Worm (Caenorhabditis elegans) whole organism, early embryonic: ENCODE results near the gene sri-40.
"Not testable (repeated sequence)": the region's sequence is repeated elsewhere in the genome, so short reads cannot be mapped to it uniquely, and the experiment has no call there.

Experiments
- B0310.2 ChIP-seq: sonication (generic microtip); optimal IDR thresholded peaks from 2 replicates; lab custom pipeline; 2016; ENCODE audit warnings: mild to moderate bottlenecking, missing genetic modification characterization, missing compliant biosample characterization
- F13C5.2 ChIP-seq: sonication (generic microtip); optimal IDR thresholded peaks from 2 replicates; lab custom pipeline; 2017; ENCODE audit warnings: mild to moderate bottlenecking, missing genetic modification characterization, inconsistent platforms, missing compliant biosample characterization
- aly-1 ChIP-seq: sonication (generic microtip); optimal IDR thresholded peaks from 2 replicates; lab custom pipeline; 2016; ENCODE audit warnings: missing genetic modification characterization, missing compliant biosample characterization
- ama-1 ChIP-seq: fragments of 150-350 bp; optimal IDR thresholded peaks from 2 replicates; lab custom pipeline; 2014
- ceh-13 ChIP-seq: fragments of 200-800 bp; sonication (Bioruptor generic); optimal IDR thresholded peaks from 2 replicates; lab custom pipeline; 2018; ENCODE audit warnings: mild to moderate bottlenecking, missing genetic modification characterization, missing compliant biosample characterization
- ceh-36 ChIP-seq: sonication (generic microtip); optimal IDR thresholded peaks from 2 replicates; lab custom pipeline; 2016; ENCODE audit warnings: missing genetic modification characterization, inconsistent platforms, missing compliant biosample characterization
- ets-7 ChIP-seq: sonication (generic microtip); optimal IDR thresholded peaks from 2 replicates; lab custom pipeline; 2016; ENCODE audit warnings: missing genotype, missing genetic modification characterization, missing compliant biosample characterization
- flt-1 ChIP-seq: fragments of 200-800 bp; sonication (Bioruptor generic); IDR thresholded peaks from 2 replicates; pipeline ENCODE4 v1.3.6; 2022; ENCODE audit warnings: missing genetic modification characterization, missing compliant biosample characterization
- hmbx-1 ChIP-seq: sonication (generic microtip); optimal IDR thresholded peaks from 2 replicates; lab custom pipeline; 2016; ENCODE audit warnings: mild to moderate bottlenecking, missing genetic modification characterization, missing compliant biosample characterization
- hmg-4 ChIP-seq: fragments of 200-800 bp; sonication (Bioruptor generic); optimal IDR thresholded peaks from 2 replicates; lab custom pipeline; 2018; ENCODE audit warnings: mild to moderate bottlenecking, missing genetic modification characterization, missing compliant biosample characterization
- hnd-1 ChIP-seq: sonication (generic microtip); optimal IDR thresholded peaks from 2 replicates; lab custom pipeline; 2016; ENCODE audit warnings: missing genetic modification characterization, missing compliant biosample characterization
- pes-1 ChIP-seq: fragments of 200-800 bp; sonication (Bioruptor generic); IDR thresholded peaks from 2 replicates; pipeline ENCODE4 v1.3.6; 2022; ENCODE audit warnings: missing genetic modification reagents, missing genetic modification characterization, missing compliant biosample characterization
- scrt-1 ChIP-seq: fragments of 200-800 bp; sonication (Bioruptor generic); IDR thresholded peaks from 2 replicates; pipeline ENCODE4 v1.3.6; 2022; ENCODE audit warnings: missing genetic modification characterization, missing compliant biosample characterization
- sea-1 ChIP-seq: fragments of 200-800 bp; sonication (Bioruptor generic); conservative IDR thresholded peaks from 2 replicates; pipeline ENCODE4 v1.3.6; 2022; ENCODE audit warnings: missing genetic modification characterization, missing compliant biosample characterization
- tbx-11 ChIP-seq: fragments of 200-800 bp; sonication (Bioruptor generic); IDR thresholded peaks from 2 replicates; pipeline ENCODE4 v1.3.6; 2022; ENCODE audit warnings: missing genetic modification characterization, missing compliant biosample characterization
- tbx-37 ChIP-seq: fragments of 200-800 bp; sonication (Bioruptor generic); conservative IDR thresholded peaks from 2 replicates; pipeline ENCODE4 v1.3.6; 2022; ENCODE audit warnings: missing genetic modification reagents, missing genetic modification characterization, missing compliant biosample characterization
- tra-4 ChIP-seq: sonication (generic microtip); optimal IDR thresholded peaks from 2 replicates; lab custom pipeline; 2017; ENCODE audit warnings: missing genetic modification characterization, missing compliant biosample characterization

sri-40 gene

DNA sequence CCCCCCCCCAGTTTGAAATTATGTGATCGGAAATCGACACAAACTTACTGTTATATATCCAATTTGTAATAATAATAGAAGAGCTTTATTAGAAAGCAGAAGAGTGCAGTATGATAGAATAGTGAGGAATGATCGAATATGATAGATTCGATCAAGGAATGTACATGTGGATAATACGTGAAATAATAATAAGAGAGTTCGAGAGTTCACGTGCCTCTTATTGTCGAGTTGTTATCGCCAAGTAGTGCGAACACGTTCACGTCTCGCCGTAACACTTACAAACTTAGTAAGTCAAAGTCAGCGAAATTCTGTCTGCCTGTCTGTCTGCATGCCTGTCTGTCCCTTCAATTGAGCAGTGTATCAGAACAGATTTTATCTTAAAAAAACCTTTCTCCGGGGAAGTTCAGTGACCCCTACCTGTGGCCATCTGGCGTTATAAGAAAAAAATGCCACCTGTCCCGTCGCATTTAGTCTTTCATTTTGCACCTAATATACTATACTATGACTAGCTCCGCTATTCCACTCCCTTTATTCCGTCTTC lies 5.6 kb downstream of the sri-40 start, which contains the start of the genes Y27F2A.6 and Y27F2A.8:
Gene Y27F2A.6 (minus strand): TSS at position 101 of the 541 bp plus-strand sequence.
Gene Y27F2A.8 (plus strand): TSS at position 491 of the 541 bp plus-strand sequence.
- not testable (repeated sequence) for TF ChIP-seq ama-1 (lab: Kevin White, UChicago); sea-1 (GFP tag; lab: Robert Waterston, UW); tbx-11 (GFP tag; lab: Robert Waterston, UW)

ce11 chrII:3184858-3185257 lies 7.1 kb downstream of the sri-40 start, which contains the start of gene sri-78:
Gene sri-78, plus strand, starts transcription at chrII:3185158.
- not testable (repeated sequence) for TF ChIP-seq scrt-1; tra-4 (tag; lab: Kevin White, UChicago); ceh-13

DNA sequence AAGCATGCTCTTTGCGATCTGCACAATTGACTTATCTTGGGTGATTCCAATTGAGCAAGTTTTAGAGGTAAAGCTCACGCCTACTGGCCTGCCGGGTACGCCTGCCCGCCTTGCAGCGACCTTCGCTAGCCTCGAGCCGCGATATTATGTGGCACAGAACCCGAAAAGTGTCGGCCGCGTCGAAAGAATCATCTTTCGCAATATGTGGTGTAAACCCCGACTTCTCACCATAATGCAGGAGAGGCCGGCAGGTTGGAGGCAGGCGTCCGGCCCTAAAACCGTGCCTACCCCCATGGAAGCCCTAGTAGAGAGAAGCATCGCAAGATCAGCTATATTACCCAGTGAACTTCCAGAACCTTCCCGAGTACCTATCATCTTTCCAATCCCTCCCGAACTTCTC lies 8.1 kb downstream of the sri-40 start:
- no peak for TF ChIP-seq ama-1 (lab: Kevin White, UChicago)
- no peak for TF ChIP-seq ceh-13
- TF ChIP-seq sea-1 (GFP tag; lab: Robert Waterston, UW) = no peak
- TF ChIP-seq B0310.2 (tag; lab: Kevin White, UChicago) = no peak
- no peak for TF ChIP-seq aly-1 (tag; lab: Kevin White, UChicago)
- TF ChIP-seq flt-1 (GFP tag; lab: Robert Waterston, UW) = no peak
- no peak for TF ChIP-seq F13C5.2 (tag; lab: Kevin White, UChicago)

- not testable (repeated sequence) for TF ChIP-seq tbx-37 (GFP tag; lab: Robert Waterston, UW); B0310.2 (tag; lab: Kevin White, UChicago); tbx-11 (GFP tag; lab: Robert Waterston, UW)
Measured at ce11 chrII:3189038-3189437, 11.3 kb downstream of the sri-40 start, which contains the start of gene Y27F2A.11. Gene Y27F2A.11, plus strand, starts transcription at chrII:3189338.

ce11 chrII:3191544-3191943 lies 13.8 kb downstream of the sri-40 start, which contains the start of gene Y27F2A.9:
Gene Y27F2A.9, minus strand, starts transcription at chrII:3191644.
- TF ChIP-seq ceh-13; hnd-1 (tag; lab: Kevin White, UChicago); tbx-37 (GFP tag; lab: Robert Waterston, UW): not testable (repeated sequence)

ce11 chrII:3195739-3196138 lies 18.0 kb downstream of the sri-40 start:
- TF ChIP-seq hmbx-1 (tag; lab: Kevin White, UChicago) (no peak), ceh-13 (no peak), flt-1 (GFP tag; lab: Robert Waterston, UW) (no peak), B0310.2 (tag; lab: Kevin White, UChicago) (no peak), tra-4 (tag; lab: Kevin White, UChicago) (no peak), hmg-4 (GFP tag; lab: Kevin White, UChicago) (no peak), ceh-36 (no peak), tbx-37 (GFP tag; lab: Robert Waterston, UW) (no peak)

ce11 chrII:3196966-3197365 lies 19.2 kb downstream of the sri-40 start, which contains the start of gene gcy-15:
Gene gcy-15, minus strand, starts transcription at chrII:3197066.
- TF ChIP-seq hnd-1 (tag; lab: Kevin White, UChicago) (no peak), scrt-1 (no peak), pes-1 (GFP tag; lab: Robert Waterston, UW) (no peak), tbx-37 (GFP tag; lab: Robert Waterston, UW) (no peak), flt-1 (GFP tag; lab: Robert Waterston, UW) (no peak), hmg-4 (GFP tag; lab: Kevin White, UChicago) (no peak), hmbx-1 (tag; lab: Kevin White, UChicago) (no peak), ets-7 (tag; lab: Kevin White, UChicago) (no peak), ceh-36 (no peak), ceh-13 (no peak), tra-4 (tag; lab: Kevin White, UChicago) (no peak), F13C5.2 (tag; lab: Kevin White, UChicago) (no peak)

- no peak for TF ChIP-seq F13C5.2 (tag; lab: Kevin White, UChicago)
- TF ChIP-seq hmg-4 (GFP tag; lab: Kevin White, UChicago) = no peak
- TF ChIP-seq hmbx-1 (tag; lab: Kevin White, UChicago) = no peak
- no peak for TF ChIP-seq aly-1 (tag; lab: Kevin White, UChicago)
- no peak for TF ChIP-seq tbx-11 (GFP tag; lab: Robert Waterston, UW)
Measured at ce11 chrII:3198998-3199397, 21.2 kb downstream of the sri-40 start, which contains the start of gene sri-51. Gene sri-51, minus strand, starts transcription at chrII:3199098.

DNA sequence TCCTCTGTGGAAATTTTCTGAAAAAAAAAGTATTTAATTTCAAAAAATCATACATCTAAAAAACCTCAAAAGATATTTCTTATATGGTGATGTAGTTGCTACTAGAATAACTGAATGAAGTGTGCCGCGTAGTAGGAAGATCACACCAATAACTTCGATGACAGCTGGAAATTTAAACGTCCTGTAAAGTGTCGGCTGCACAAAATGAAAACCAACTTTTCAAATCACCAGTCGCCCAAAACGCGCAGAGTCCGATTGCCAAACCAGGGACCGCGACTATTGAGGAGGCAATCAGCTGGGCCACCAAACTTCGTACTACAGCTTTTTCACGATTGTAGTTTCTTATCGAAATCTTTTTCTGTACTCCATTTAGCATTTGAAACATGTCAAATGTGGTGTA lies 23.5 kb downstream of the sri-40 start, which contains the start of gene sri-48:
Gene sri-48 (minus strand): TSS at position 101 of the 400 bp plus-strand sequence.
- not testable (repeated sequence) for TF ChIP-seq tbx-37, tbx-11, flt-1 (GFP tag; lab: Robert Waterston, UW)
